Worm (Caenorhabditis elegans): ENCODE data around the gene spp-31.

- TF ChIP-seq ztf-11 (tag; optimal IDR thresholded peaks at IDR 0.05) (no peak), skn-1 (tag; optimal IDR thresholded peaks at IDR 0.05) (no peak), nhr-25 (tag; optimal IDR thresholded peaks at IDR 0.05) (no peak), snpc-4 (tag; optimal IDR thresholded peaks at IDR 0.05) (no peak), mdl-1 (tag; optimal IDR thresholded peaks at IDR 0.05) (no peak), sea-2 (GFP tag; optimal IDR thresholded peaks at IDR 0.05) (no peak), fkh-10 (GFP tag; optimal IDR thresholded peaks at IDR 0.05) (no peak), mml-1 (tag; optimal IDR thresholded peaks at IDR 0.05) (no peak), unc-62 (GFP tag; optimal IDR thresholded peaks at IDR 0.05) (no peak), nhr-76 (tag; optimal IDR thresholded peaks at IDR 0.05) (no peak), nhr-11 (tag; optimal IDR thresholded peaks at IDR 0.05) (no peak), nhr-28 (tag; optimal IDR thresholded peaks at IDR 0.05) (no peak), pqm-1 (tag; optimal IDR thresholded peaks at IDR 0.05) (no peak), ama-1 (optimal IDR thresholded peaks at IDR 0.05) (no peak)
These were observed 3.6 kb downstream of the spp-31 start, which contains the start of gene rpc-11 for ce11 chrIV:1409941-1410340.

Data from whole organism, L3 larva.